Fruit fly (Drosophila melanogaster) whole organism, wandering third instar larva: ENCODE data around the gene CG14692.

Source experiments
- Abd-B ChIP-seq: fragments of >200 bp; optimal IDR thresholded peaks from 2 replicates; lab custom pipeline; 2017; ENCODE audit warnings: missing biosample characterization, missing genetic modification characterization
- GATAd ChIP-seq: sonication (Bioruptor generic); optimal IDR thresholded peaks from 2 replicates; lab custom pipeline; 2016; ENCODE audit warnings: missing biosample characterization, missing genetic modification characterization
- Jra ChIP-seq: sonication (Bioruptor generic); optimal IDR thresholded peaks from 2 replicates; lab custom pipeline; 2016; ENCODE audit warnings: missing biosample characterization, missing genetic modification characterization
- Myc ChIP-seq: fragments of >200 bp; optimal IDR thresholded peaks from 2 replicates; lab custom pipeline; 2017
- Sp1 ChIP-seq: fragments of 200-800 bp; sonication (Bioruptor generic); optimal IDR thresholded peaks from 3 replicates; lab custom pipeline; 2019; ENCODE audit warnings: missing biosample characterization, mild to moderate bottlenecking, missing genetic modification characterization, moderate library complexity
- br ChIP-seq: fragments of 200-800 bp; sonication (Bioruptor generic); optimal IDR thresholded peaks from 2 replicates; lab custom pipeline; 2016; ENCODE audit warnings: missing biosample characterization, missing genetic modification characterization
- brk ChIP-seq: fragments of 200-800 bp; sonication (Bioruptor generic); optimal IDR thresholded peaks from 2 replicates; lab custom pipeline; 2016; ENCODE audit warnings: missing biosample characterization, mild to moderate bottlenecking, missing genetic modification characterization
- foxo ChIP-seq, 2 experiments: fragments of 200-800 bp; sonication (Bioruptor generic); optimal IDR thresholded peaks; 2 replicates in 1 of 2; 3 replicates in 1 of 2; lab custom pipeline; 2016 to 2017; ENCODE audit warnings: missing biosample characterization in 2 of 2, missing genetic modification characterization in 2 of 2
- h ChIP-seq: fragments of 200-800 bp; sonication (Bioruptor generic); optimal IDR thresholded peaks from 3 replicates; lab custom pipeline; 2016; ENCODE audit warnings: missing biosample characterization, mild to moderate bottlenecking, missing genetic modification characterization
- pan ChIP-seq: fragments of >200 bp; optimal IDR thresholded peaks from 2 replicates; lab custom pipeline; 2017
- psq ChIP-seq: fragments of 200-800 bp; sonication (Bioruptor generic); optimal IDR thresholded peaks from 3 replicates; lab custom pipeline; 2017; ENCODE audit warnings: missing biosample characterization, mild to moderate bottlenecking, missing genetic modification characterization, moderate library complexity
- rgr ChIP-seq: fragments of 200-800 bp; sonication (Bioruptor generic); optimal IDR thresholded peaks from 3 replicates; lab custom pipeline; 2016; ENCODE audit warnings: missing biosample characterization, mild to moderate bottlenecking, missing genetic modification characterization
- sage ChIP-seq: fragments of 200-800 bp; sonication (Bioruptor generic); optimal IDR thresholded peaks from 2 replicates; lab custom pipeline; 2016; ENCODE audit warnings: missing biosample characterization, mild to moderate bottlenecking, missing genetic modification characterization
- usp ChIP-seq: fragments of >200 bp; optimal IDR thresholded peaks from 2 replicates; lab custom pipeline; 2017; ENCODE audit warnings: missing biosample characterization, missing genetic modification characterization

DNA sequence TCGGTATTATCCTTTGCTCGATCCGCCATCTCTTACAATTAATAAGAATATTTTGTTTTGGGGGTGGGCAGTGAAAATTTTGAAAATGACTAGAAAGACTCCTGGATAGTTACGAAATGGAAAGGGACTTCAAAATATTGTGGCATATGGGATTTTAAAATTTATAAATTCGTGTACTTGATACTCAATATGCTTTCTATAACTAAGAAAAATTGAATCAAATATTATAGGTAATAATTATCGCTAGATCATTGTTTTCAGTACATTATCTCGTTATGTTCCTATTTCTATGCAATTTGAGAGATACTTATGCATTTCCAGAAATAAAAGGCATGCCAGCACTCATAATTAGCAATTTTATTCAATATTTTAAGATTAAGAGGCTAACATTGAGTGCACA, 48.2 kb downstream of the CG14692 start, which contains the start of gene CG14691:
- TF ChIP-seq Myc (no peak), usp (GFP tag; lab: Kevin White, UChicago) (no peak), br (no peak), foxo (GFP tag; optimal IDR thresholded peaks at IDR 0.05; lab: Kevin White, UChicago) (no peak), psq (GFP tag; lab: Kevin White, UChicago) (no peak), brk (GFP tag; lab: Kevin White, UChicago) (no peak), h (GFP tag; lab: Kevin White, UChicago) (no peak), Jra (GFP tag; lab: Kevin White, UChicago) (no peak), rgr (no peak), pan (lab: Kevin White, UChicago) (no peak), sage (GFP tag; lab: Kevin White, UChicago) (no peak), Abd-B (GFP tag; lab: Kevin White, UChicago) (no peak), GATAd (GFP tag; lab: Kevin White, UChicago) (no peak), Sp1 (no peak)
